Worm (Caenorhabditis elegans) whole organism, L1 larva: ENCODE measurements around the gene irld-63.

Experiments
- aha-1 ChIP-seq: fragments of 150-350 bp; optimal IDR thresholded peaks from 2 replicates; lab custom pipeline; 2014; ENCODE audit warnings: missing biosample characterization, missing genetic modification characterization
- alr-1 ChIP-seq: fragments of 200-800 bp; sonication (Bioruptor generic); optimal IDR thresholded peaks from 2 replicates; lab custom pipeline; 2018; ENCODE audit warnings: borderline replicate concordance, mild to moderate bottlenecking, missing genetic modification characterization, missing compliant biosample characterization
- blmp-1 ChIP-seq: fragments of 150-350 bp; optimal IDR thresholded peaks from 2 replicates; lab custom pipeline; 2014; ENCODE audit warnings: missing biosample characterization, missing genetic modification characterization
- ceh-8 ChIP-seq: fragments of 200-800 bp; sonication (Bioruptor generic); optimal IDR thresholded peaks from 2 replicates; lab custom pipeline; 2018; ENCODE audit warnings: mild to moderate bottlenecking, missing genetic modification characterization, moderate library complexity, missing compliant biosample characterization
- ceh-82 ChIP-seq, 3 experiments: fragments of 150-350 bp in 1 of 3; sonication (generic microtip) in 2 of 3; optimal IDR thresholded peaks; 2 replicates each; lab custom pipeline; 2014 to 2017; ENCODE audit warnings: missing biosample characterization in 3 of 3, missing genetic modification characterization in 3 of 3
- dpl-1 ChIP-seq, 3 experiments: fragments of 150-350 bp in 2 of 3; sonication (generic microtip) in 1 of 3; optimal IDR thresholded peaks; 2 replicates each; lab custom pipeline; 2014 to 2017; ENCODE audit warnings: missing biosample characterization in 3 of 3, missing genetic modification characterization in 3 of 3, missing genetic modification reagents in 3 of 3
- efl-1 ChIP-seq, 4 experiments: fragments of 150-350 bp; optimal IDR thresholded peaks in 3 of 4; peaks in 1 of 4; 1 replicate in 1 of 4; 2 replicates in 3 of 4; lab custom pipeline; 2014; ENCODE audit warnings: missing biosample characterization in 2 of 4, missing genetic modification characterization in 2 of 4, missing genetic modification reagents in 2 of 4
- egl-13 ChIP-seq: sonication (generic microtip); optimal IDR thresholded peaks from 2 replicates; lab custom pipeline; 2016; ENCODE audit warnings: missing genotype, missing genetic modification reagents, missing genetic modification characterization, missing compliant biosample characterization
- egl-27 ChIP-seq, 2 experiments: fragments of 150-350 bp in 1 of 2; sonication (generic microtip); optimal IDR thresholded peaks; 3 replicates each; lab custom pipeline; 2017 to 2018; ENCODE audit warnings: missing biosample characterization in 2 of 2, missing genetic modification characterization in 2 of 2, missing genetic modification reagents in 2 of 2
- fkh-8 ChIP-seq: sonication (generic microtip); optimal IDR thresholded peaks from 2 replicates; lab custom pipeline; 2016; ENCODE audit warnings: mild to moderate bottlenecking, missing genetic modification characterization, missing compliant biosample characterization
- fos-1 ChIP-seq: fragments of 150-350 bp; optimal IDR thresholded peaks from 2 replicates; lab custom pipeline; 2014; ENCODE audit warnings: missing biosample characterization, missing genetic modification characterization
- grh-1 ChIP-seq: fragments of 200-800 bp; sonication (Bioruptor generic); IDR thresholded peaks from 2 replicates; pipeline ENCODE4 v1.3.6; 2022; ENCODE audit warnings: missing genetic modification reagents, missing genetic modification characterization, missing compliant biosample characterization
- hlh-4 ChIP-seq: sonication (generic microtip); optimal IDR thresholded peaks from 2 replicates; lab custom pipeline; 2016; ENCODE audit warnings: mild to moderate bottlenecking, missing genetic modification characterization, missing compliant biosample characterization
- isw-1 ChIP-seq: fragments of 200-800 bp; sonication (Bioruptor generic); IDR thresholded peaks from 2 replicates; pipeline ENCODE4 v1.3.6; 2022; ENCODE audit warnings: missing genetic modification characterization, missing compliant biosample characterization
- jun-1 ChIP-seq: fragments of 150-350 bp; optimal IDR thresholded peaks from 2 replicates; lab custom pipeline; 2014; ENCODE audit warnings: missing biosample characterization, missing genetic modification reagents, missing genetic modification characterization
- lin-13 ChIP-seq: fragments of 150-350 bp; optimal IDR thresholded peaks from 2 replicates; lab custom pipeline; 2014; ENCODE audit warnings: missing biosample characterization, missing genetic modification reagents, missing genetic modification characterization
- lin-14 ChIP-seq: fragments of 200-800 bp; sonication (Bioruptor generic); optimal IDR thresholded peaks from 2 replicates; lab custom pipeline; 2018; ENCODE audit warnings: mild to moderate bottlenecking, missing genetic modification characterization, moderate library complexity, missing compliant biosample characterization
- lin-35 ChIP-seq, 2 experiments: fragments of 150-350 bp; optimal IDR thresholded peaks; 2 replicates each; lab custom pipeline; 2014; ENCODE audit warnings: missing biosample characterization in 2 of 2, missing genetic modification characterization in 2 of 2, missing genetic modification reagents in 2 of 2
- lir-3 ChIP-seq: sonication (generic microtip); optimal IDR thresholded peaks from 2 replicates; lab custom pipeline; 2016; ENCODE audit warnings: mild to moderate bottlenecking, missing genetic modification characterization, moderate library complexity, missing compliant biosample characterization; ENCODE audit not compliant: poor library complexity
- lsy-2 ChIP-seq, 2 experiments: fragments of 150-350 bp; optimal IDR thresholded peaks; 2 replicates each; lab custom pipeline; 2014; ENCODE audit warnings: missing biosample characterization in 2 of 2, missing genetic modification characterization in 2 of 2
- nhr-12 ChIP-seq: sonication (generic microtip); optimal IDR thresholded peaks from 2 replicates; lab custom pipeline; 2017; ENCODE audit warnings: missing biosample characterization, missing genetic modification characterization
- nhr-20 ChIP-seq: sonication (generic microtip); optimal IDR thresholded peaks from 2 replicates; lab custom pipeline; 2016; ENCODE audit warnings: mild to moderate bottlenecking, missing genetic modification characterization, missing compliant biosample characterization
- nhr-47 ChIP-seq: sonication (generic microtip); optimal IDR thresholded peaks from 2 replicates; lab custom pipeline; 2016; ENCODE audit warnings: mild to moderate bottlenecking, missing genetic modification characterization, moderate library complexity, missing compliant biosample characterization
- nhr-71 ChIP-seq: sonication (generic microtip); optimal IDR thresholded peaks from 2 replicates; lab custom pipeline; 2016; ENCODE audit warnings: mild to moderate bottlenecking, missing genetic modification characterization, moderate library complexity, missing compliant biosample characterization
- nhr-85 ChIP-seq: sonication (generic microtip); peaks from one replicate; lab custom pipeline; 2016; ENCODE audit warnings: missing genetic modification characterization, inconsistent platforms, missing compliant biosample characterization
- nhr-90 ChIP-seq: sonication (generic microtip); optimal IDR thresholded peaks from 2 replicates; lab custom pipeline; 2016; ENCODE audit warnings: mild to moderate bottlenecking, missing genetic modification characterization, missing compliant biosample characterization; ENCODE audit not compliant: poor library complexity
- snu-23 ChIP-seq: sonication (generic microtip); optimal IDR thresholded peaks from 2 replicates; lab custom pipeline; 2016; ENCODE audit warnings: missing genetic modification characterization, missing compliant biosample characterization
- swsn-7 ChIP-seq: sonication (generic microtip); optimal IDR thresholded peaks from 2 replicates; lab custom pipeline; 2016; ENCODE audit warnings: missing genetic modification characterization, missing compliant biosample characterization
- tbx-2 ChIP-seq: sonication (generic microtip); optimal IDR thresholded peaks from 2 replicates; lab custom pipeline; 2016; ENCODE audit warnings: missing genetic modification characterization, missing compliant biosample characterization
- tlp-1 ChIP-seq: fragments of 150-350 bp; optimal IDR thresholded peaks from 2 replicates; lab custom pipeline; 2014; ENCODE audit warnings: missing biosample characterization, missing genetic modification characterization
- unc-86 ChIP-seq: sonication (generic microtip); optimal IDR thresholded peaks from 2 replicates; lab custom pipeline; 2016; ENCODE audit warnings: missing genetic modification characterization, missing compliant biosample characterization
- unc-98 ChIP-seq: fragments of 200-800 bp; sonication (Bioruptor generic); IDR thresholded peaks from 2 replicates; pipeline ENCODE4 v1.3.6; 2022; ENCODE audit warnings: missing genetic modification characterization, missing compliant biosample characterization
- xbp-1 ChIP-seq: sonication (generic microtip); optimal IDR thresholded peaks from 2 replicates; lab custom pipeline; 2016; ENCODE audit warnings: missing genetic modification characterization, missing compliant biosample characterization
- ztf-11 ChIP-seq, 2 experiments: sonication (generic microtip); optimal IDR thresholded peaks; 2 replicates each; lab custom pipeline; 2016 to 2017; ENCODE audit warnings: missing genetic modification characterization in 2 of 2, missing biosample characterization in 1 of 2, missing compliant biosample characterization in 1 of 2

irld-63 gene

DNA sequence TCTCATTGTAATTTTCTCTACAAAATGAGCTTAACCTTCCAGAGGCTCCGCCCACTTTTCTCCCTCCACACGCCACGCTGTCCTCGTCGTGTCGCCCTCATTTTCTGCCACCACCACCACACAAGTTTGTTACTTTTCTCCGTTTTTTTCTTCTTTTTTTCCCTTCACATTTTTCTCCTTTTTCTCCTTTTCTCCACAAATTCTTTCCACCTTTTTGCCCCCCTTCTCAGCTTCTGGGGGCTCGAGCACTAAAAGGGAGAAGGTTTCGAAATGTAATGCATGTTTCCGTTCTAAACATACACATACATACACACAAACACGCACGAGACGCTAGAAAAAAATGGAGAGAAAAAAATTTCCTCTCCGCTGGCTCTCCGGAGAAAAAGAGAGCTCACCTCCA lies 46.1 kb downstream of the irld-63 start, which contains the start of gene nhr-88:
Gene nhr-88, plus strand, starts transcription at position 43 of the 400 bp plus-strand sequence.
- TF ChIP-seq egl-13 (tag; lab: Kevin White, UChicago), result peak; percentile 38
- TF ChIP-seq fkh-8, result peak; percentile 60
- no peak for TF ChIP-seq ztf-11 (tag; optimal IDR thresholded peaks at IDR 0.05; lab: Kevin White, UChicago)
- peak in 1 of 3 experiments; percentile 48 for TF ChIP-seq ceh-82 (tag; optimal IDR thresholded peaks at IDR 0.05; lab: Kevin White, UChicago)
- TF ChIP-seq lsy-2 (tag; optimal IDR thresholded peaks at IDR 0.05; lab: Kevin White, UChicago), result peak in 1 of 2 experiments; percentile 42
- TF ChIP-seq efl-1 (optimal IDR thresholded peaks at IDR 0.05; lab: Kevin White, UChicago), result peak in 1 of 2 experiments; percentile 10
- TF ChIP-seq efl-1 (GFP tag; optimal IDR thresholded peaks at IDR 0.05 in 1 of 2; lab: Kevin White, UChicago), result peak in 1 of 2 experiments; percentile 54
- no peak for TF ChIP-seq unc-98 (GFP tag; lab: Robert Waterston, UW)
- TF ChIP-seq tbx-2, result peak; percentile 20
- TF ChIP-seq unc-86 (tag; lab: Kevin White, UChicago), result peak; percentile 32
- peak; percentile 12 for TF ChIP-seq xbp-1 (tag; lab: Kevin White, UChicago)
- peak; percentile 41 for TF ChIP-seq nhr-71 (tag; lab: Kevin White, UChicago)
- TF ChIP-seq jun-1 (tag; lab: Kevin White, UChicago), result no peak
- TF ChIP-seq isw-1, result peak; percentile 23; the same call in 1 of the 2 replicates
- TF ChIP-seq snu-23 (GFP tag; lab: Kevin White, UChicago), result peak; percentile 23
- no peak for TF ChIP-seq nhr-90 (tag; lab: Kevin White, UChicago)
- TF ChIP-seq swsn-7 (tag; lab: Kevin White, UChicago), result peak; percentile 9
- peak; percentile 79 for TF ChIP-seq lin-14 (GFP tag; lab: Kevin White, UChicago)
- peak; percentile 36 for TF ChIP-seq nhr-47
- no peak for TF ChIP-seq ceh-8 (GFP tag; lab: Kevin White, UChicago)

DNA sequence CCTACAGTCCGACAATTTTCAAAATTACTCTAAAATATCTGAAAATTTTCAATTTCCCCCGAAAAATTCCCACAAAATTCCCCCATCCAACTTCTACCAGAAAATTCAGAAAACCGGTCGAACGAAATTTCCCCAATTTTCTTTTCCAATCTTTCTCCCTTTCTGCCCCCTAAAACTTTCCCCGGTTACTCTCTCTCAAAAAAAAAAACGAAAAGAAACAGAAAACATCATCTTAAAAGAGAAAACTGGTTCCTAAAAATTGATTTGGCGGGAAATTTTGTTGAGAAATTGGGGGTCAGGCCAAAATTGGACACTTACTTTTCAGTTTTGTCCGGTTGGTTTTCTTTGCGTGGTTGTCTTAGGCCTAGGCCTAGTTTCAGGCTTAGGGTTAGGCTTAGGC lies 47.1 kb downstream of the irld-63 start:
- TF ChIP-seq egl-27 (tag; optimal IDR thresholded peaks at IDR 0.05; lab: Kevin White, UChicago) (no peak), nhr-12 (tag; lab: Kevin White, UChicago) (no peak), lin-35 (GFP tag; optimal IDR thresholded peaks at IDR 0.05; lab: Kevin White, UChicago) (peak in 1 of 2 experiments; percentile 45), lin-14 (GFP tag; lab: Kevin White, UChicago) (peak; percentile 29), lsy-2 (tag; optimal IDR thresholded peaks at IDR 0.05; lab: Kevin White, UChicago) (peak in 1 of 2 experiments; percentile 3), grh-1 (GFP tag; lab: Robert Waterston, UW) (peak; percentile 68), nhr-85 (tag; lab: Kevin White, UChicago) (peak; percentile 88), blmp-1 (tag; lab: Kevin White, UChicago) (peak; percentile 89), nhr-20 (tag; lab: Kevin White, UChicago) (no peak), efl-1 (optimal IDR thresholded peaks at IDR 0.05; lab: Kevin White, UChicago) (peak in 1 of 2 experiments; percentile 7), efl-1 (GFP tag; optimal IDR thresholded peaks at IDR 0.05 in 1 of 2; lab: Kevin White, UChicago) (no peak), snu-23 (GFP tag; lab: Kevin White, UChicago) (peak; percentile 6), dpl-1 (GFP tag; optimal IDR thresholded peaks at IDR 0.05; lab: Kevin White, UChicago) (peak in 1 of 3 experiments; percentile 21)
- TF ChIP-seq, all 84 proteins: peak for 9

DNA sequence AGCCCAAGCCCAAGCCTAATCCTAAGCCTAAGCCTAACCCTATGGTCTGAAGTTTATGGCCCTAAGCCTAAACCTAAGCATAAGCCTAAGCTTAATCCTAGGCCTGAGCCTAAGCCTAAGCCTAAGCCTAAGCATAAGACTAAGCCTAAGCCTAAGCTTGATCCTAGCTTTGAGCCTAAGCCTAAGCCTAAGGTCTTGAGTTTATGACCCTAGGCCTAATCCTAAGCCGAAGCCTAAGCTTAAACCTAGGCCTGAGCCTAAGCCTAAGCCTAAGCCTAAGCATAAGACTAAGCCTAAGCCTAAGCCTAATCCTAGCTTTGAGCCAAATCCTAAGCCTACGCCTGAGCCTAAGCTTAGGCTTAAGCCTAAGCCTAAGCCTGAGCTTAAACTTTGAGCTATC lies 48.5 kb downstream of the irld-63 start:
- no peak for TF ChIP-seq fos-1
- no peak for TF ChIP-seq lin-13 (GFP tag; lab: Kevin White, UChicago)
- no peak for TF ChIP-seq alr-1
- no peak for TF ChIP-seq tlp-1 (tag; lab: Kevin White, UChicago)
- TF ChIP-seq ceh-8 (GFP tag; lab: Kevin White, UChicago), result no peak
- TF ChIP-seq aha-1, result no peak
- no peak for TF ChIP-seq xbp-1 (tag; lab: Kevin White, UChicago)
- no peak for TF ChIP-seq lir-3 (tag; lab: Kevin White, UChicago)
- TF ChIP-seq hlh-4 (tag; lab: Kevin White, UChicago), result no peak
- TF ChIP-seq nhr-20 (tag; lab: Kevin White, UChicago), result no peak
